Worm (Caenorhabditis elegans) whole organism, L4 larva: Measurements from ENCODE around the gene hot-9.
A peak's percentile ranks its signal among the peaks of the same experiment; 100 is the strongest.

Experiments
- F26F4.8 ChIP-seq: fragments of 200-800 bp; sonication (Bioruptor generic); conservative IDR thresholded peaks from 2 replicates; pipeline ENCODE4 v1.3.6; 2022; ENCODE audit warnings: missing genetic modification characterization, missing compliant biosample characterization
- F44E2.7 ChIP-seq: fragments of 200-800 bp; sonication (Bioruptor generic); IDR thresholded peaks from 2 replicates; pipeline ENCODE4 v2.1.2; 2022; ENCODE audit warnings: missing genetic modification characterization, missing compliant biosample characterization
- R02D3.7 ChIP-seq: fragments of 150-350 bp; sonication (generic microtip); optimal IDR thresholded peaks from 3 replicates; lab custom pipeline; 2014; ENCODE audit warnings: missing biosample characterization, missing genetic modification characterization
- T20F7.1 ChIP-seq: fragments of 200-800 bp; sonication (Bioruptor generic); optimal IDR thresholded peaks from 2 replicates; lab custom pipeline; 2018; ENCODE audit warnings: mild to moderate bottlenecking, missing genetic modification characterization, missing compliant biosample characterization
- Y105C5A.15 ChIP-seq: fragments of 200-800 bp; sonication (Bioruptor generic); IDR thresholded peaks from 2 replicates; pipeline ENCODE4 v1.3.6; 2022; ENCODE audit warnings: missing genetic modification characterization, missing compliant biosample characterization
- Y48G9A.11 ChIP-seq: fragments of 200-800 bp; sonication (Bioruptor generic); IDR thresholded peaks from 2 replicates; pipeline ENCODE4 v1.3.6; 2022; ENCODE audit warnings: missing genetic modification reagents, missing genetic modification characterization, missing compliant biosample characterization
- Y5F2A.4 ChIP-seq: fragments of 200-800 bp; sonication (Bioruptor generic); optimal IDR thresholded peaks from 2 replicates; lab custom pipeline; 2018; ENCODE audit warnings: mild to moderate bottlenecking, missing genetic modification characterization, missing compliant biosample characterization
- aha-1 ChIP-seq: fragments of 150-350 bp; peaks from one replicate; lab custom pipeline; 2014; ENCODE audit warnings: missing biosample characterization, missing genetic modification characterization
- arid-1 ChIP-seq: fragments of 200-800 bp; sonication (Bioruptor generic); conservative IDR thresholded peaks from 2 replicates; pipeline ENCODE4 v1.3.6; 2022; ENCODE audit warnings: missing genetic modification reagents, missing genetic modification characterization, missing compliant biosample characterization
- ceh-20 ChIP-seq: fragments of 200-800 bp; sonication (Bioruptor generic); IDR thresholded peaks from 2 replicates; pipeline ENCODE4 v1.3.6; 2022; ENCODE audit warnings: missing genetic modification reagents, missing genetic modification characterization, missing compliant biosample characterization
- ceh-62 ChIP-seq: sonication (generic microtip); optimal IDR thresholded peaks from 2 replicates; lab custom pipeline; 2017; ENCODE audit warnings: missing biosample characterization, missing genetic modification characterization
- ceh-82 ChIP-seq: sonication (generic microtip); optimal IDR thresholded peaks from 2 replicates; lab custom pipeline; 2017; ENCODE audit warnings: missing biosample characterization, missing genetic modification characterization
- ces-1 ChIP-seq: fragments of 150-350 bp; sonication (generic microtip); optimal IDR thresholded peaks from 4 replicates; lab custom pipeline; 2014; ENCODE audit warnings: missing biosample characterization, missing genetic modification reagents, missing genetic modification characterization
- cey-2 ChIP-seq: sonication (generic microtip); optimal IDR thresholded peaks from 3 replicates; lab custom pipeline; 2017; ENCODE audit warnings: missing genetic modification characterization, mild to moderate bottlenecking, missing compliant biosample characterization, antibody characterized with exemption, borderline replicate concordance; ENCODE audit not compliant: insufficient read depth
- ctbp-1 ChIP-seq: fragments of 200-800 bp; sonication (Bioruptor generic); IDR thresholded peaks from 2 replicates; pipeline ENCODE4 v1.3.6; 2022; ENCODE audit warnings: missing genetic modification reagents, missing genetic modification characterization, missing compliant biosample characterization
- daf-12 ChIP-seq: fragments of 150-350 bp; optimal IDR thresholded peaks from 2 replicates; lab custom pipeline; 2014; ENCODE audit warnings: missing biosample characterization, missing genetic modification reagents, missing genetic modification characterization
- duxl-1 ChIP-seq: sonication (generic microtip); optimal IDR thresholded peaks from 2 replicates; lab custom pipeline; 2016; ENCODE audit warnings: mild to moderate bottlenecking, missing genetic modification characterization, moderate library complexity, missing compliant biosample characterization; ENCODE audit not compliant: poor library complexity
- fos-1 ChIP-seq: fragments of 150-350 bp; optimal IDR thresholded peaks from 2 replicates; lab custom pipeline; 2014; ENCODE audit warnings: missing biosample characterization, missing genetic modification characterization
- hlh-30 ChIP-seq: sonication (generic microtip); optimal IDR thresholded peaks from 2 replicates; lab custom pipeline; 2017; ENCODE audit warnings: antibody characterized with exemption, mild to moderate bottlenecking, missing genetic modification characterization, missing compliant biosample characterization; ENCODE audit not compliant: insufficient read depth
- lim-7 ChIP-seq: fragments of 200-800 bp; sonication (Bioruptor generic); IDR thresholded peaks from 2 replicates; pipeline ENCODE4 v1.3.6; 2022; ENCODE audit warnings: missing genetic modification characterization, missing compliant biosample characterization
- lin-1 ChIP-seq: fragments of 200-800 bp; sonication (Bioruptor generic); IDR thresholded peaks from 2 replicates; pipeline ENCODE4 v1.3.6; 2022; ENCODE audit warnings: missing genetic modification reagents, missing genetic modification characterization, missing compliant biosample characterization
- lin-39 ChIP-seq: fragments of 150-350 bp; optimal IDR thresholded peaks from 2 replicates; lab custom pipeline; 2014; ENCODE audit warnings: missing biosample characterization, missing genetic modification reagents, missing genetic modification characterization
- madf-5 ChIP-seq, 2 experiments: fragments of 200-800 bp; sonication (Bioruptor generic); IDR thresholded peaks; 2 replicates each; pipeline ENCODE4 v1.3.6; 2022; ENCODE audit warnings: missing compliant biosample characterization in 2 of 2, missing genetic modification characterization in 2 of 2
- madf-9 ChIP-seq: fragments of 200-800 bp; sonication (Bioruptor generic); conservative IDR thresholded peaks from 2 replicates; pipeline ENCODE4 v1.3.6; 2022; ENCODE audit warnings: missing genetic modification reagents, missing genetic modification characterization, missing compliant biosample characterization
- mep-1 ChIP-seq: fragments of 150-350 bp; sonication (generic microtip); optimal IDR thresholded peaks from 3 replicates; lab custom pipeline; 2014; ENCODE audit warnings: missing biosample characterization, missing genetic modification characterization
- mxl-3 ChIP-seq: fragments of 200-800 bp; sonication (Bioruptor generic); optimal IDR thresholded peaks from 2 replicates; lab custom pipeline; 2018; ENCODE audit warnings: mild to moderate bottlenecking, missing genetic modification characterization, missing compliant biosample characterization
- nhr-10 ChIP-seq: fragments of 150-350 bp; optimal IDR thresholded peaks from 2 replicates; lab custom pipeline; 2014; ENCODE audit warnings: missing biosample characterization, missing genetic modification characterization
- nhr-102 ChIP-seq: sonication (generic microtip); optimal IDR thresholded peaks from 2 replicates; lab custom pipeline; 2016; ENCODE audit warnings: mild to moderate bottlenecking, missing genetic modification characterization, moderate library complexity, missing compliant biosample characterization
- nhr-111 ChIP-seq: fragments of 200-800 bp; sonication (Bioruptor generic); optimal IDR thresholded peaks from 2 replicates; lab custom pipeline; 2018; ENCODE audit warnings: mild to moderate bottlenecking, missing genetic modification characterization, missing compliant biosample characterization
- nhr-48 ChIP-seq: sonication (generic microtip); optimal IDR thresholded peaks from 2 replicates; lab custom pipeline; 2016; ENCODE audit warnings: mild to moderate bottlenecking, missing genetic modification characterization, missing compliant biosample characterization
- nhr-6 ChIP-seq: fragments of 150-350 bp; optimal IDR thresholded peaks from 2 replicates; lab custom pipeline; 2014; ENCODE audit warnings: missing biosample characterization, missing genetic modification characterization
- nhr-77 ChIP-seq: fragments of 150-350 bp; optimal IDR thresholded peaks from 2 replicates; lab custom pipeline; 2014; ENCODE audit warnings: missing biosample characterization, missing genetic modification characterization
- pha-4 ChIP-seq, 2 experiments: fragments of 150-350 bp in 1 of 2; fragments of 200-800 bp in 1 of 2; sonication (Bioruptor generic) in 1 of 2; IDR thresholded peaks in 1 of 2; optimal IDR thresholded peaks in 1 of 2; 2 replicates each; pipeline versions ENCODE4 v1.3.6 to Lab custom; 2014 to 2022; ENCODE audit warnings: missing genetic modification characterization in 2 of 2, missing genetic modification reagents in 2 of 2, missing biosample characterization in 1 of 2, missing compliant biosample characterization in 1 of 2
- php-3 ChIP-seq: fragments of 200-800 bp; sonication (Bioruptor generic); IDR thresholded peaks from 2 replicates; pipeline ENCODE4 v1.3.6; 2022; ENCODE audit warnings: missing genetic modification reagents, missing genetic modification characterization, missing compliant biosample characterization
- snpc-4 ChIP-seq: fragments of 150-350 bp; optimal IDR thresholded peaks from 2 replicates; lab custom pipeline; 2014; ENCODE audit warnings: missing biosample characterization, missing genetic modification characterization
- unc-62 ChIP-seq, 3 experiments: fragments of 150-350 bp in 1 of 3; sonication (generic microtip); optimal IDR thresholded peaks in 2 of 3; peaks in 1 of 3; 1 replicate in 1 of 3; 2 replicates in 2 of 3; lab custom pipeline; 2014 to 2017; ENCODE audit warnings: missing biosample characterization in 3 of 3, missing genetic modification characterization in 3 of 3, missing genetic modification reagents in 3 of 3, missing genotype in 1 of 3
- zip-11 ChIP-seq: fragments of 200-800 bp; sonication (Bioruptor generic); IDR thresholded peaks from 2 replicates; pipeline ENCODE4 v1.3.6; 2022; ENCODE audit warnings: missing genetic modification characterization, missing compliant biosample characterization
- zip-2 ChIP-seq: fragments of 150-350 bp; optimal IDR thresholded peaks from 2 replicates; lab custom pipeline; 2014; ENCODE audit warnings: missing biosample characterization, missing genetic modification characterization
- ztf-11 ChIP-seq: fragments of 150-350 bp; optimal IDR thresholded peaks from 2 replicates; lab custom pipeline; 2014; ENCODE audit warnings: missing biosample characterization, missing genetic modification characterization

Gene hot-9

DNA sequence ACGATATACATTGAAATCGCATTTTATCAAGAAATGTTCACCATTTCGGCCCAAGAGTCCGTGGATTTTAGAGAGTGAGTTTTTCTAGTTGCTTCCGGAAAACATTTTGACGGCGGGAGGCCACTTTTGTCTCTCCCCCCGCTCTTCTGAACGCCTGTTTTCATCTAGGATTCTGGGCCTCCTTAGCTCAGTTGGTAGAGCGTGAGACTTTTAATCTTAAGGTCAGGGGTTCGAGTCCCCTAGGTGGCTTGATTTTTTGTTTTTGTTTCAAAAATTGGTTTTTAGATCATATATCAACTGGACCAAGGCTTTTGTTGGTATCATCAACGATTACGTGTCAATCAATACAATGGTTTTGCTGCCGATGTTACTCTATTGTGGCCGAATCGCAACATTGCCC lies 6.5 kb downstream of the hot-9 start (continued):
- TF ChIP-seq mep-1 (tag; lab: Kevin White, UChicago) (no peak), nhr-10 (tag; lab: Kevin White, UChicago) (no peak), fos-1 (tag; lab: Kevin White, UChicago) (no peak), hlh-30 (tag; lab: Kevin White, UChicago) (peak; percentile 21), nhr-102 (tag; lab: Kevin White, UChicago) (no peak), nhr-6 (tag; lab: Kevin White, UChicago) (no peak), Y105C5A.15 (GFP tag; lab: Robert Waterston, UW) (peak; percentile 58; the same call in 1 of the 2 replicates), madf-5 (GFP tag; IDR thresholded peaks at IDR 0.05; lab: Robert Waterston, UW) (peak; percentile 52 to 87; a peak in 1 of 4 replicates), ztf-11 (no peak)

DNA sequence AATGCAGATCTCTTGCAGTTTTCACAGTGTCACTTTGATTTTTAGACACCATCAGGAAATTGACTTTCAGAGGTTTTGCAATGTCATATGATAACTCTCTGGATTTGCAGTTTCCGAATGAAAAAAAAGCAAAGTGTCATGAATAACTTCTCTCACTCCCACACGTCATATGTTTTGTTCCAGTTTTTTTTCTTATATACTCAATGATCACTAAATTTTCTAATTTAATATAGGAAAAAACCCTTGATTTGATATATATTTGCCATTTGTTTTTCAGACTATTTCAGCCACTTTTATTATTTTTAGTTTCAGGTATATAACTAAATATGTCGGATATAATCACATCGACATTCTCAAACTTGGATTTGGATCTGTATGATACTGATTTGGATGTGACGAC lies 7.8 kb downstream of the hot-9 start, which contains the start of gene C09B9.1:
TSS of gene C09B9.1 (plus strand) at position 301 of the 400 bp plus-strand sequence.
- TF ChIP-seq cey-2 (tag; lab: Kevin White, UChicago) (no peak), madf-9 (GFP tag; lab: Robert Waterston, UW) (no peak), ces-1 (GFP tag; lab: Kevin White, UChicago) (no peak), mxl-3 (GFP tag; lab: Kevin White, UChicago) (no peak), daf-12 (no peak), ceh-82 (tag; lab: Kevin White, UChicago) (no peak), duxl-1 (tag; lab: Kevin White, UChicago) (no peak), nhr-48 (tag; lab: Kevin White, UChicago) (no peak)
- TF ChIP-seq, all 104 proteins: peak for 0

DNA sequence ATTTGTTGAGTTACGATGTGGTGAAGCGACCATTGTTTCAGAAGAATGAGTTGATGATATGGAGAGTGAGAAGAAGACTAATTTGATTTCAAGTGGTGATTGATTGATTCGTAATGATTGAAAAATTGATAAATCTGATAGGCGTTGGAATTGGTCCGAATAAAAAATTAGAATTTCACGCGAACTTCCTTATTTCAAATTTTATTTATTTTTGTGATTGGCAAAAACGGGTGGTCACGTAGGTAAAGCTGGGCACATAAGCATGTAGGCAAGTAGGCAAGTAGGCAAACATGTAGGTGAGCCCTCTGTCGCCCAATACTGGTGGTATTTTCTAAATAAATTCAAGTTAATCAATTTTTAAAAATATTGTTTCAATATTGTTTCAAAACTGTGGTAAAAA lies 12.0 kb downstream of the hot-9 start, which contains the start of gene C09B9.4:
TSS of gene C09B9.4 (minus strand) at position 101 of the 400 bp plus-strand sequence.
- TF ChIP-seq lin-1 (GFP tag; lab: Robert Waterston, UW): no peak
- TF ChIP-seq ceh-82 (tag; lab: Kevin White, UChicago): no peak
- TF ChIP-seq, all 104 proteins: peak for 0

- no peak for TF ChIP-seq F26F4.8
- TF ChIP-seq Y48G9A.11 (GFP tag; lab: Robert Waterston, UW): no peak
- no peak for TF ChIP-seq mxl-3 (GFP tag; lab: Kevin White, UChicago)
- peak; percentile 90 for TF ChIP-seq aha-1
Measured at ce11 chrIV:5031346-5031745, 13.9 kb downstream of the hot-9 start.

DNA sequence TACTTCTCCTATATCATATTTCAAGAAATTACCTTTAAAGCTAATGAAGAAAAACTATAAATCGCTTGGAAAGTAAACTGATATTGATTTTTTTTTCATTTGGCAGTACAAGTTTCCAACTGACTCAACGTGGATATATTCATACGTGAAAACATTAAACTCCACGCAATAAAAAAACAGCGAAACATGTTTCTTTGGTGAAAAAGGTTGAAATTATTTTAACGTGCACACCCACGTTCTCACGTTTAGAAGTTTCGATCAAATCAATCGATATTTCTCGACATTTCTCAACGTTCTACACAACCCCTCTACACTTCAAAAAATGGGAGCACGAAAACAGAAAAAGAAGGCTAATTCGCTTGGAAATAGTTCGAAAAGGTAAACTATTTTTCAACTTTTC lies 16.3 kb downstream of the hot-9 start, which contains the start of the genes best-6 and C09B9.2:
TSS of gene best-6 (minus strand) at position 101 of the 400 bp plus-strand sequence.
TSS of gene C09B9.2 (plus strand) at position 314 of the 400 bp plus-strand sequence.
- TF ChIP-seq ctbp-1 (GFP tag; lab: Robert Waterston, UW) (no peak), lim-7 (GFP tag; lab: Robert Waterston, UW) (no peak), nhr-77 (tag; lab: Kevin White, UChicago) (no peak), Y5F2A.4 (GFP tag; lab: Kevin White, UChicago) (no peak), arid-1 (GFP tag; lab: Robert Waterston, UW) (no peak), unc-62 (GFP tag; optimal IDR thresholded peaks at IDR 0.05 in 1 of 2; lab: Kevin White, UChicago) (peak in 1 of 2 experiments; percentile 87), unc-62 (tag; optimal IDR thresholded peaks at IDR 0.05; lab: Kevin White, UChicago) (no peak), snpc-4 (tag; lab: Kevin White, UChicago) (no peak), zip-11 (GFP tag; lab: Robert Waterston, UW) (no peak)

DNA sequence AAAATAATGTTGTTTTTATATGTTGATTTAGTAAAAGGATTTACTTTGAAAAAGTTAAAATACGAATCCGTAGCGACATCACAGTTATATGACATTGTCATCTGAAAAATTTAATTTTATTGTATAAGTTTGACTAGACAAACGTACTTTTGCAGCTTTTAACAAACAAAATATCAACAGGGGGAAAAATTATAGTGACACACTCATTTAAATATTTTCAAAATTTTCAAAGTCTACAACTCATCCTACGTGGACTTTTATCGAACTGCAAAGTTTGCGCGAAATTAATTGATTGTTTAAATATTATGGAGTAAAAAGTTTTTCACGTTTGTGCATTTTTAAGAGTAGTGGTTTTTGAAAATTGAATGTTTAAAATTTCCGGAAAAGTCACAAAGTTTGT lies 19.6 kb downstream of the hot-9 start, which contains the start of gene C09B9.85:
TSS of gene C09B9.85 (minus strand) at position 101 of the 400 bp plus-strand sequence.
- TF ChIP-seq unc-62 (GFP tag; optimal IDR thresholded peaks at IDR 0.05 in 1 of 2; lab: Kevin White, UChicago): no peak
- TF ChIP-seq unc-62 (tag; optimal IDR thresholded peaks at IDR 0.05; lab: Kevin White, UChicago): no peak
- no peak for TF ChIP-seq lin-39 (tag; lab: Kevin White, UChicago)
- TF ChIP-seq Y105C5A.15 (GFP tag; lab: Robert Waterston, UW): no peak
- TF ChIP-seq ceh-20 (GFP tag; lab: Robert Waterston, UW): no peak
- no peak for TF ChIP-seq T20F7.1 (GFP tag; lab: Kevin White, UChicago)
- TF ChIP-seq duxl-1 (tag; lab: Kevin White, UChicago): no peak
- TF ChIP-seq R02D3.7 (tag; lab: Kevin White, UChicago): no peak
- TF ChIP-seq arid-1 (GFP tag; lab: Robert Waterston, UW): no peak
- TF ChIP-seq F44E2.7 (GFP tag; lab: Robert Waterston, UW): no peak
- TF ChIP-seq pha-4 (GFP tag; IDR thresholded peaks at IDR 0.05; lab: Robert Waterston, UW): no peak
- no peak for TF ChIP-seq pha-4 (tag; optimal IDR thresholded peaks at IDR 0.05; lab: Kevin White, UChicago)
- no peak for TF ChIP-seq nhr-111
- TF ChIP-seq ceh-82 (tag; lab: Kevin White, UChicago): no peak
- TF ChIP-seq zip-2: no peak
- no peak for TF ChIP-seq lin-1 (GFP tag; lab: Robert Waterston, UW)
- no peak for TF ChIP-seq ceh-62 (tag; lab: Kevin White, UChicago)
- TF ChIP-seq php-3 (GFP tag; lab: Robert Waterston, UW): no peak
